Fruit fly (Drosophila melanogaster): ENCODE results near the gene Mrp4.

Mrp4 gene

dm6 chr3R:11623025-11623424 is 54.0 kb downstream of the Mrp4 start, which contains the start of gene CG14711:
Gene CG14711 (plus strand): TSS chr3R:11623339.
- TF ChIP-seq kay (GFP tag; ENCODE audit: borderline replicate concordance): no peak
- peak; percentile 68 for TF ChIP-seq tj (GFP tag; optimal IDR thresholded peaks at IDR 0.05)
- peak; percentile 86 for TF ChIP-seq CG7101 (tag; optimal IDR thresholded peaks at IDR 0.05)
- peak; percentile 89 for TF ChIP-seq CG12768 (GFP tag; optimal IDR thresholded peaks at IDR 0.05)
- no peak for TF ChIP-seq cnc (optimal IDR thresholded peaks at IDR 0.05)
- no peak for TF ChIP-seq toe (GFP tag; optimal IDR thresholded peaks at IDR 0.05)
- TF ChIP-seq CG1620 (GFP tag; optimal IDR thresholded peaks at IDR 0.05): peak; percentile 85
- peak; percentile 85 for TF ChIP-seq CG33017 (tag; optimal IDR thresholded peaks at IDR 0.05)
- TF ChIP-seq bab1 (GFP tag; optimal IDR thresholded peaks at IDR 0.05): peak; percentile 92
- peak; percentile 83 for TF ChIP-seq CG7045 (GFP tag; optimal IDR thresholded peaks at IDR 0.05)
- TF ChIP-seq Crg-1 (GFP tag; optimal IDR thresholded peaks at IDR 0.05): peak; percentile 84
- peak; percentile 51 for TF ChIP-seq Clk (GFP tag; optimal IDR thresholded peaks at IDR 0.05)
- peak; percentile 38 for TF ChIP-seq cic (GFP tag; optimal IDR thresholded peaks at IDR 0.05)
- TF ChIP-seq CG5204 (GFP tag; optimal IDR thresholded peaks at IDR 0.05): no peak
- peak; percentile 100 for TF ChIP-seq CG14711 (tag; optimal IDR thresholded peaks at IDR 0.05)
- TF ChIP-seq pad (GFP tag; optimal IDR thresholded peaks at IDR 0.05): peak; percentile 68
- TF ChIP-seq Mnt (GFP tag; optimal IDR thresholded peaks at IDR 0.05): peak; percentile 74
- no peak for TF ChIP-seq Hr96 (GFP tag; optimal IDR thresholded peaks at IDR 0.05)
- peak; percentile 64 for TF ChIP-seq ovo (GFP tag; optimal IDR thresholded peaks at IDR 0.05)
- TF ChIP-seq CG11617 (GFP tag; optimal IDR thresholded peaks at IDR 0.05): peak; percentile 88
